Fruit fly (Drosophila melanogaster): ENCODE results near the gene CG33116.

The CG33116 gene

dm6 chr2L:19582185-19582584 is 48.9 kb downstream of the CG33116 start, which contains the start of gene Hakai (continued):
- TF ChIP-seq CG8924 (tag; optimal IDR thresholded peaks at IDR 0.05) = peak; percentile 10
- TF ChIP-seq dysf (GFP tag; IDR thresholded peaks at IDR 0.05) = peak; percentile 56; the same call in 2 of the 3 replicates
- TF ChIP-seq BEAF-32 (GFP tag; optimal IDR thresholded peaks at IDR 0.05) = peak; percentile 47
- TF ChIP-seq NfI (GFP tag; optimal IDR thresholded peaks at IDR 0.05) = peak; percentile 2
- peak; percentile 50 for TF ChIP-seq CG7839 (tag; optimal IDR thresholded peaks at IDR 0.05)
- TF ChIP-seq CG3995 (GFP tag; optimal IDR thresholded peaks at IDR 0.05) = peak; percentile 4
- peak; percentile 31 for TF ChIP-seq CG15601 (tag; optimal IDR thresholded peaks at IDR 0.05)
- TF ChIP-seq kah (GFP tag; optimal IDR thresholded peaks at IDR 0.05) = peak; percentile 5
- no peak for TF ChIP-seq CG3838 (GFP tag; optimal IDR thresholded peaks at IDR 0.05)
- TF ChIP-seq toy (GFP tag; IDR thresholded peaks at IDR 0.05) = no peak
- TF ChIP-seq chm (GFP tag; IDR thresholded peaks at IDR 0.05) = 0 out of 2 replicates have a peak, but pooled peaks have one; percentile 12
- TF ChIP-seq CG13424 (tag; optimal IDR thresholded peaks at IDR 0.05) = peak; percentile 51
- TF ChIP-seq wek (GFP tag; optimal IDR thresholded peaks at IDR 0.05) = no peak
- peak; percentile 37 for TF ChIP-seq CG8388 (GFP tag; optimal IDR thresholded peaks at IDR 0.05)
- TF ChIP-seq vnd (GFP tag; IDR thresholded peaks at IDR 0.05; ENCODE audit: partially characterized antibody) = peak; percentile 38; the same call in 1 of the 3 replicates
- peak; percentile 44 for TF ChIP-seq grau (tag; optimal IDR thresholded peaks at IDR 0.05)
- peak; percentile 38 for TF ChIP-seq fd96Cb (tag; optimal IDR thresholded peaks at IDR 0.05)
- TF ChIP-seq br (optimal IDR thresholded peaks at IDR 0.05) = no peak
- TF ChIP-seq pzg (GFP tag; optimal IDR thresholded peaks at IDR 0.05) = peak; percentile 81
- peak; percentile 75 for TF ChIP-seq CG2120 (GFP tag; optimal IDR thresholded peaks at IDR 0.05)
- TF ChIP-seq CG1647 (GFP tag; optimal IDR thresholded peaks at IDR 0.05) = peak; percentile 72
- peak; percentile 37 for TF ChIP-seq CG1602 (GFP tag; optimal IDR thresholded peaks at IDR 0.05)
- TF ChIP-seq Stat92E (GFP tag; optimal IDR thresholded peaks at IDR 0.05) = no peak
- TF ChIP-seq hkb (optimal IDR thresholded peaks at IDR 0.05) = no peak
- peak; percentile 58 for TF ChIP-seq hkb (GFP tag; IDR thresholded peaks at IDR 0.05)
- TF ChIP-seq CG15479 (GFP tag; optimal IDR thresholded peaks at IDR 0.05) = no peak
- peak; percentile 73 for TF ChIP-seq Six4 (GFP tag; optimal IDR thresholded peaks at IDR 0.05)
- TF ChIP-seq ewg (GFP tag; optimal IDR thresholded peaks at IDR 0.05) = peak; percentile 14
- no peak for TF ChIP-seq sc (optimal IDR thresholded peaks at IDR 0.05)
- no peak for TF ChIP-seq sc (GFP tag; optimal IDR thresholded peaks at IDR 0.05)
- TF ChIP-seq lab (GFP tag; optimal IDR thresholded peaks at IDR 0.05) = peak; percentile 59
- 0 out of 3 replicates have a peak, but pooled peaks have one; percentile 28 for TF ChIP-seq CG14860 (GFP tag; IDR thresholded peaks at IDR 0.05; ENCODE audit: partially characterized antibody)
- TF ChIP-seq exex (tag; optimal IDR thresholded peaks at IDR 0.05) = no peak
- peak; percentile 50 for TF ChIP-seq CG9727 (GFP tag; optimal IDR thresholded peaks at IDR 0.05)
- TF ChIP-seq CG8944 (GFP tag; optimal IDR thresholded peaks at IDR 0.05) = peak; percentile 56
- TF ChIP-seq Dek (tag; optimal IDR thresholded peaks at IDR 0.05) = no peak
- TF ChIP-seq Dbx (GFP tag; IDR thresholded peaks at IDR 0.05) = peak; percentile 69; the same call in 2 of the 3 replicates
- TF ChIP-seq Hmx (GFP tag; optimal IDR thresholded peaks at IDR 0.05) = no peak
- TF ChIP-seq D19A (tag; optimal IDR thresholded peaks at IDR 0.05) = peak; percentile 26
- TF ChIP-seq en (GFP tag; optimal IDR thresholded peaks at IDR 0.05) = peak; percentile 12
- no peak for TF ChIP-seq Sox100B (GFP tag; optimal IDR thresholded peaks at IDR 0.05)
- TF ChIP-seq CG10366 (GFP tag; IDR thresholded peaks at IDR 0.05) = peak; percentile 35; the same call in 1 of the 2 replicates
- TF ChIP-seq az2 (GFP tag; optimal IDR thresholded peaks at IDR 0.05) = peak; percentile 51
- TF ChIP-seq CG9817 (tag; optimal IDR thresholded peaks at IDR 0.05) = peak; percentile 41
- TF ChIP-seq esg (GFP tag; conservative IDR thresholded peaks at IDR 0.05) = peak; percentile 48
- peak; percentile 54 for TF ChIP-seq sisA (GFP tag; IDR thresholded peaks at IDR 0.05)
- TF ChIP-seq Side (GFP tag; optimal IDR thresholded peaks at IDR 0.05) = peak; percentile 51
- no peak for TF ChIP-seq corto (GFP tag; optimal IDR thresholded peaks at IDR 0.05)
- TF ChIP-seq CG6813 (GFP tag; optimal IDR thresholded peaks at IDR 0.05) = peak; percentile 35
- TF ChIP-seq Mes4 (GFP tag; optimal IDR thresholded peaks at IDR 0.05) = peak; percentile 56
